Fruit fly (Drosophila melanogaster) Kc167 (cell line): Measurements from ENCODE around the gene CG43332.

Experiments
- Sin3A ChIP-seq: fragments of >200 bp; optimal IDR thresholded peaks from 2 replicates; lab custom pipeline; 2018; ENCODE audit warnings: missing external identifiers
- h ChIP-seq: fragments of >200 bp; optimal IDR thresholded peaks from 3 replicates; lab custom pipeline; 2018; ENCODE audit warnings: missing external identifiers
- psq ChIP-seq: fragments of >200 bp; optimal IDR thresholded peaks from 2 replicates; lab custom pipeline; 2017; ENCODE audit warnings: missing external identifiers

DNA sequence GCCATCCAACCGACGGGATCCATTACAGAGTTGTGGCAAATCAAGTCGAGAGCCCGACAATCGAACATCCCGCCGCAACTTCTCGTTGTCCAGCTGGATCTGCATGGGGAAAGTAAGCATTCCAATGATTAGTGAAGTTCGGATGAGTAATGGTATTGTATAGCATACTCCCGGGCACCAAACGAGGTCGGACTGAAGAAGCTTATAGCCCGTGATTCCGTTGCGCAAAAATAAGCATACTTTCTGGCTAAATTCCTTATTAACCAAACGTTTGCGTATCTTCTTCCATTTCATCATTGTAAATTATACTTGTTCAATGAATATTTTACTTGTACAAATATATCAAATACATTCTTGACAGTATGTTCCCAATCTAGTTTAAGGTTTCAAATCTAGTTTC, 34.2 kb upstream of the CG43332 start:
- no peak for TF ChIP-seq Sin3A (lab: Kevin White, UChicago)
- no peak for TF ChIP-seq h (lab: Kevin White, UChicago)
- TF ChIP-seq psq (lab: Kevin White, UChicago), result no peak
